Worm (Caenorhabditis elegans) whole organism, early embryonic: ENCODE data around the gene pax-3.

Source experiments
- B0310.2 ChIP-seq: sonication (generic microtip); optimal IDR thresholded peaks from 2 replicates; lab custom pipeline; 2016; ENCODE audit warnings: mild to moderate bottlenecking, missing genetic modification characterization, missing compliant biosample characterization
- F13C5.2 ChIP-seq: sonication (generic microtip); optimal IDR thresholded peaks from 2 replicates; lab custom pipeline; 2017; ENCODE audit warnings: mild to moderate bottlenecking, missing genetic modification characterization, inconsistent platforms, missing compliant biosample characterization
- aly-1 ChIP-seq: sonication (generic microtip); optimal IDR thresholded peaks from 2 replicates; lab custom pipeline; 2016; ENCODE audit warnings: missing genetic modification characterization, missing compliant biosample characterization
- ama-1 ChIP-seq: fragments of 150-350 bp; optimal IDR thresholded peaks from 2 replicates; lab custom pipeline; 2014
- ceh-13 ChIP-seq: fragments of 200-800 bp; sonication (Bioruptor generic); optimal IDR thresholded peaks from 2 replicates; lab custom pipeline; 2018; ENCODE audit warnings: mild to moderate bottlenecking, missing genetic modification characterization, missing compliant biosample characterization
- ceh-36 ChIP-seq: sonication (generic microtip); optimal IDR thresholded peaks from 2 replicates; lab custom pipeline; 2016; ENCODE audit warnings: missing genetic modification characterization, inconsistent platforms, missing compliant biosample characterization
- ets-7 ChIP-seq: sonication (generic microtip); optimal IDR thresholded peaks from 2 replicates; lab custom pipeline; 2016; ENCODE audit warnings: missing genotype, missing genetic modification characterization, missing compliant biosample characterization
- flt-1 ChIP-seq: fragments of 200-800 bp; sonication (Bioruptor generic); IDR thresholded peaks from 2 replicates; pipeline ENCODE4 v1.3.6; 2022; ENCODE audit warnings: missing genetic modification characterization, missing compliant biosample characterization
- hmbx-1 ChIP-seq: sonication (generic microtip); optimal IDR thresholded peaks from 2 replicates; lab custom pipeline; 2016; ENCODE audit warnings: mild to moderate bottlenecking, missing genetic modification characterization, missing compliant biosample characterization
- hmg-4 ChIP-seq: fragments of 200-800 bp; sonication (Bioruptor generic); optimal IDR thresholded peaks from 2 replicates; lab custom pipeline; 2018; ENCODE audit warnings: mild to moderate bottlenecking, missing genetic modification characterization, missing compliant biosample characterization
- hnd-1 ChIP-seq: sonication (generic microtip); optimal IDR thresholded peaks from 2 replicates; lab custom pipeline; 2016; ENCODE audit warnings: missing genetic modification characterization, missing compliant biosample characterization
- pes-1 ChIP-seq: fragments of 200-800 bp; sonication (Bioruptor generic); IDR thresholded peaks from 2 replicates; pipeline ENCODE4 v1.3.6; 2022; ENCODE audit warnings: missing genetic modification reagents, missing genetic modification characterization, missing compliant biosample characterization
- scrt-1 ChIP-seq: fragments of 200-800 bp; sonication (Bioruptor generic); IDR thresholded peaks from 2 replicates; pipeline ENCODE4 v1.3.6; 2022; ENCODE audit warnings: missing genetic modification characterization, missing compliant biosample characterization
- sea-1 ChIP-seq: fragments of 200-800 bp; sonication (Bioruptor generic); conservative IDR thresholded peaks from 2 replicates; pipeline ENCODE4 v1.3.6; 2022; ENCODE audit warnings: missing genetic modification characterization, missing compliant biosample characterization
- tbx-11 ChIP-seq: fragments of 200-800 bp; sonication (Bioruptor generic); IDR thresholded peaks from 2 replicates; pipeline ENCODE4 v1.3.6; 2022; ENCODE audit warnings: missing genetic modification characterization, missing compliant biosample characterization
- tbx-37 ChIP-seq: fragments of 200-800 bp; sonication (Bioruptor generic); conservative IDR thresholded peaks from 2 replicates; pipeline ENCODE4 v1.3.6; 2022; ENCODE audit warnings: missing genetic modification reagents, missing genetic modification characterization, missing compliant biosample characterization
- tra-4 ChIP-seq: sonication (generic microtip); optimal IDR thresholded peaks from 2 replicates; lab custom pipeline; 2017; ENCODE audit warnings: missing genetic modification characterization, missing compliant biosample characterization

pax-3 gene

ce11 chrII:10146488-10146887 lies at the start of gene pax-3:
Gene pax-3 (plus strand): TSS chrII:10146570.
- TF ChIP-seq scrt-1 (GFP tag; lab: Robert Waterston, UW) (no peak), hnd-1 (tag; lab: Kevin White, UChicago) (no peak), ama-1 (lab: Kevin White, UChicago) (no peak), pes-1 (GFP tag; lab: Robert Waterston, UW) (no peak)

DNA sequence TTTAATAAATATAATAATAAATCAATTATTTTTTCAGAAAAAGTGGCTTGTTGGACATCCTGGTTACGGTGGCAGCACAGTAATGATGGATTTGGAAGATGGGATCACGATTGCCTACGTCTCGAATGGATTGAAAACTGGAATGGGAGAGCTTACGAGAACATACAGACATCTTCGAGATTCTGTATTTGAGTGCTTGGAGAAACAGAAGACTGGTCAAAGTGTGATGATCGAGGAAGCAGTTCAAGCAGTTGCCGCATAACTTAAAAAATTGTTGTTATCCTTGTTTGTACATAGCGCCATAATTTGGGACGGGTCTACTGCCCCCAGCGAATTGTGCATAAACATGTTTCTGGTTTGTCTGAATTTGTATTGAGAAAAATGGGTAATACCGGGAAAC lies 47.9 kb upstream of the pax-3 start:
- TF ChIP-seq ceh-13 (GFP tag; lab: Kevin White, UChicago) = no peak
- no peak for TF ChIP-seq hmbx-1
- no peak for TF ChIP-seq sea-1 (GFP tag; lab: Robert Waterston, UW)
- no peak for TF ChIP-seq pes-1 (GFP tag; lab: Robert Waterston, UW)
- TF ChIP-seq hnd-1 (tag; lab: Kevin White, UChicago) = no peak
- TF ChIP-seq hmg-4 (GFP tag; lab: Kevin White, UChicago) = no peak
- no peak for TF ChIP-seq ets-7 (tag; lab: Kevin White, UChicago)
- TF ChIP-seq tbx-37 (GFP tag; lab: Robert Waterston, UW) = no peak
- TF ChIP-seq ama-1 (lab: Kevin White, UChicago) = no peak
- no peak for TF ChIP-seq flt-1
- TF ChIP-seq tra-4 (tag; lab: Kevin White, UChicago) = no peak

DNA sequence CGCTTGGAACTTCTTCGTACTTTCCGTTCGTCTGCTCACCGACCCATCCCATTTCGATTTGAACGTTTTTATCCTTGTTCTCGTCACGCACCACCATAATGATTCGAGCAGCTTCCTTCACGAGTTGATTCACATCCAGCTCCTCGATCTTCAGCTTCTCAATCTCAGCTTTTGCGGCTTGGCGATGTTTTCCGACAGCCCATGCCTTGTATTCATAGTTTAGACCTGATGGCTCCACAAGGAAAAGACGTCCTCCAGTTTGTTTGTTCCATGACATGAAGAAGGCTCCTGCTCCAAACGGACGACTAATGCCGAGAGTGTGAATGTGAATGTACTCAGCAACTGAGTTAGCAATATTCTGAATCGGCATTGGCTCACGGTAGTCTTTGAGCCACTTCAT lies 47.3 kb upstream of the pax-3 start:
- no peak for TF ChIP-seq hmbx-1
- no peak for TF ChIP-seq ceh-36 (tag; lab: Kevin White, UChicago)
- no peak for TF ChIP-seq tra-4 (tag; lab: Kevin White, UChicago)
- no peak for TF ChIP-seq pes-1 (GFP tag; lab: Robert Waterston, UW)
- TF ChIP-seq hnd-1 (tag; lab: Kevin White, UChicago) = no peak
- no peak for TF ChIP-seq ama-1 (lab: Kevin White, UChicago)
- TF ChIP-seq ets-7 (tag; lab: Kevin White, UChicago) = no peak
- no peak for TF ChIP-seq F13C5.2 (tag; lab: Kevin White, UChicago)
- no peak for TF ChIP-seq B0310.2
- TF ChIP-seq sea-1 (GFP tag; lab: Robert Waterston, UW) = no peak
- TF ChIP-seq tbx-37 (GFP tag; lab: Robert Waterston, UW) = no peak
- TF ChIP-seq aly-1 (tag; lab: Kevin White, UChicago) = no peak

DNA sequence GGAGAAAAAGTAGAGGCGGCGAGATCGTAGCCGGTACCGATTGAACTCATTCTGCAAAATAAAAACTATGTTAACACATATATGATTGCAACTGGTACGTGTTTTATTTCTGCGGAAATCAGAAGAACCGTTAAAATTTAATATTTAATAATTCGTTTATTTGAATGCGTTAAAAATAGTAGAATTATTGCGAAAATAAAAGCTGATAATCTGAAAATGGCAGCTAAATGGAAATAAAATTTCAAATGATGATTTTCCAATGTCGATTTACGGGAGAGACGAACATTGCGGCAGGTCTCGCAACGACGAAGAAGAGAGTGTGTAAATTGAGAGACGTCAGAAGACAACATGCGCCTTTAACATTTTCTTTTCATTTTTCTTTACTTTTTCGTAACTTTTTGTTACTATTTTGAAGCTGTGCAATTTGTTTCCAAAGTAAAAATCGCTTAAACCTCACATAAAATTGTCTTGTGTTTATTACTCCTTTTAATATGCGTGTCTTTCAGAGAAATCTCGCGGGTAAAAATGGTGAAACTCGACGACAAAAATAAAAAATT lies 46.5 kb upstream of the pax-3 start, which contains the start of the genes pas-7 and puf-12:
Gene pas-7 (minus strand): TSS at position 51 of the 557 bp plus-strand sequence.
Gene puf-12 (plus strand): TSS at position 507 of the 557 bp plus-strand sequence.
- TF ChIP-seq tbx-11 (GFP tag; lab: Robert Waterston, UW) (no peak), flt-1 (no peak), F13C5.2 (tag; lab: Kevin White, UChicago) (no peak)

- TF ChIP-seq aly-1 (tag; lab: Kevin White, UChicago) (no peak), sea-1 (GFP tag; lab: Robert Waterston, UW) (no peak), hnd-1 (tag; lab: Kevin White, UChicago) (no peak), flt-1 (no peak), hmbx-1 (no peak), tra-4 (tag; lab: Kevin White, UChicago) (no peak), tbx-37 (GFP tag; lab: Robert Waterston, UW) (no peak), F13C5.2 (tag; lab: Kevin White, UChicago) (no peak), ceh-36 (tag; lab: Kevin White, UChicago) (no peak), ceh-13 (GFP tag; lab: Kevin White, UChicago) (no peak), tbx-11 (GFP tag; lab: Robert Waterston, UW) (no peak), hmg-4 (GFP tag; lab: Kevin White, UChicago) (no peak), B0310.2 (no peak)
Measured at ce11 chrII:10103212-10103611, 43.2 kb upstream of the pax-3 start.

- no peak for TF ChIP-seq ceh-36 (tag; lab: Kevin White, UChicago)
- TF ChIP-seq F13C5.2 (tag; lab: Kevin White, UChicago) = no peak
Measured at ce11 chrII:10105604-10106003, 40.8 kb upstream of the pax-3 start, which contains the start of gene ZK945.4. Gene ZK945.4 (minus strand): TSS chrII:10105704.

DNA sequence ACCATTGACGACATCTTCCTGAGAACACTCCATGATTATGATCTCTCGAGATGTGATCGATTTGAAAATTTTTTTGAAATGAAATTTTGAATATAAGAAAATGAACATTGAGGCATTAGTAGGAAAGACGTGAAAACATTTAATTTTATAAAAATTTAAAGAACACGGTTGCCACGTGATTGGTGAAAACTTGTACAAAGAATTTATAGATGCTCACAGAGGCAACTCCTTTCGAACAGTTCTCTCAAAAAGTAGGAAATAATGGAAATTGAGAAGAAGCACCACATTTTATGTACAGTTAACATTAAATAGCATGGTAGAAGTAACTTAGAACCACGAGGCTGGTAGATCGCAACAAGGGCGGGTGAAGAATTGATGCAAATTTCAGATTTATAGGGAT lies 39.5 kb upstream of the pax-3 start, which contains the start of gene ZK945.6:
Gene ZK945.6 (minus strand): TSS at position 101 of the 400 bp plus-strand sequence.
- TF ChIP-seq hmg-4 (GFP tag; lab: Kevin White, UChicago) = no peak
- no peak for TF ChIP-seq ceh-36 (tag; lab: Kevin White, UChicago)
- TF ChIP-seq tra-4 (tag; lab: Kevin White, UChicago) = no peak
- TF ChIP-seq sea-1 (GFP tag; lab: Robert Waterston, UW) = no peak
- TF ChIP-seq hmbx-1 = no peak
- no peak for TF ChIP-seq hnd-1 (tag; lab: Kevin White, UChicago)
- no peak for TF ChIP-seq pes-1 (GFP tag; lab: Robert Waterston, UW)
- TF ChIP-seq ets-7 (tag; lab: Kevin White, UChicago) = no peak
- TF ChIP-seq B0310.2 = no peak
- TF ChIP-seq ceh-13 (GFP tag; lab: Kevin White, UChicago) = no peak
- TF ChIP-seq F13C5.2 (tag; lab: Kevin White, UChicago) = no peak
- no peak for TF ChIP-seq tbx-37 (GFP tag; lab: Robert Waterston, UW)
- TF ChIP-seq scrt-1 (GFP tag; lab: Robert Waterston, UW) = no peak
- TF ChIP-seq aly-1 (tag; lab: Kevin White, UChicago) = no peak
- no peak for TF ChIP-seq tbx-11 (GFP tag; lab: Robert Waterston, UW)
- no peak for TF ChIP-seq ama-1 (lab: Kevin White, UChicago)

- TF ChIP-seq tra-4 (tag; lab: Kevin White, UChicago) (no peak), flt-1 (no peak), hnd-1 (tag; lab: Kevin White, UChicago) (no peak)
Measured at ce11 chrII:10108377-10108776, 38.0 kb upstream of the pax-3 start, which contains the start of the genes ZK945.7 and ZK945.8. Gene ZK945.7 (minus strand): TSS chrII:10108477. Gene ZK945.8 (plus strand): TSS chrII:10108651.
